Worm (Caenorhabditis elegans): ENCODE measurements around the gene glb-29.

DNA sequence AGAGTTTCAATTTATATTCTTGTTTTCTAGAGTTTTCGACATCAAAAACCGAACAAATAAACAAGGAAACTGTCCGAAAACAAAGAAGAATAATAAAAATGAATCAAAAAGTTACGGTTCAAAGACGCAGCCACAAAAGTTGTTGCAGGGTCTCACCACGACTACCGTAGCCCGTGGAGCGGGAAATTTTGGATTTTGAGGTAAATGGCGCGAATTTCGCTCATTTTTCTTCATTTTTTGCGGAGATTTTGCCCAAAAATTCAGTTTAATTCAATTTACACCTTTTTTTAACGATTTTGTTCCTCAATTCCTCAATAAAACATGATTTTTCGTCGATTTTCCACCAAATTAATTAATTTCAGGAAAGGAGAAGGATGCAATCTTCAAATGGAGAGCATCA is 40.6 kb upstream of the glb-29 start, which contains the start of gene mex-1:
- TF ChIP-seq nhr-28 (tag; optimal IDR thresholded peaks at IDR 0.05) (no peak), elt-3 (tag; optimal IDR thresholded peaks at IDR 0.05) (no peak), mab-5 (tag; optimal IDR thresholded peaks at IDR 0.05) (no peak), nhr-2 (tag; optimal IDR thresholded peaks at IDR 0.05) (no peak), unc-39 (tag; optimal IDR thresholded peaks at IDR 0.05) (no peak), nhr-76 (tag; optimal IDR thresholded peaks at IDR 0.05) (no peak)

Data from whole organism, mixed stage, embryonic.